Worm (Caenorhabditis elegans) whole organism, L1 larva: ENCODE data around the gene ham-3.

Experiments used
- C16A3.4 ChIP-seq: fragments of 150-350 bp; optimal IDR thresholded peaks from 2 replicates; lab custom pipeline; 2014; ENCODE audit warnings: missing biosample characterization, missing genetic modification characterization
- C34B4.2 ChIP-seq: sonication (generic microtip); optimal IDR thresholded peaks from 2 replicates; lab custom pipeline; 2017; ENCODE audit warnings: mild to moderate bottlenecking, missing genetic modification characterization, missing compliant biosample characterization
- F16B12.6 ChIP-seq: fragments of 150-350 bp; optimal IDR thresholded peaks from 2 replicates; lab custom pipeline; 2014; ENCODE audit warnings: missing biosample characterization, missing genetic modification characterization
- alr-1 ChIP-seq: fragments of 200-800 bp; sonication (Bioruptor generic); optimal IDR thresholded peaks from 2 replicates; lab custom pipeline; 2018; ENCODE audit warnings: borderline replicate concordance, mild to moderate bottlenecking, missing genetic modification characterization, missing compliant biosample characterization
- aly-2 ChIP-seq: fragments of 150-350 bp; optimal IDR thresholded peaks from 2 replicates; lab custom pipeline; 2014; ENCODE audit warnings: missing biosample characterization, missing genetic modification characterization
- ama-1 ChIP-seq: fragments of 150-350 bp; optimal IDR thresholded peaks from 2 replicates; lab custom pipeline; 2014
- blmp-1 ChIP-seq: fragments of 150-350 bp; optimal IDR thresholded peaks from 2 replicates; lab custom pipeline; 2014; ENCODE audit warnings: missing biosample characterization, missing genetic modification characterization
- ceh-63 ChIP-seq: fragments of 200-800 bp; sonication (Bioruptor generic); optimal IDR thresholded peaks from 2 replicates; lab custom pipeline; 2018; ENCODE audit warnings: mild to moderate bottlenecking, missing genetic modification characterization, missing compliant biosample characterization
- ceh-8 ChIP-seq: fragments of 200-800 bp; sonication (Bioruptor generic); optimal IDR thresholded peaks from 2 replicates; lab custom pipeline; 2018; ENCODE audit warnings: mild to moderate bottlenecking, missing genetic modification characterization, moderate library complexity, missing compliant biosample characterization
- ceh-82 ChIP-seq, 3 experiments: fragments of 150-350 bp in 1 of 3; sonication (generic microtip) in 2 of 3; optimal IDR thresholded peaks; 2 replicates each; lab custom pipeline; 2014 to 2017; ENCODE audit warnings: missing biosample characterization in 3 of 3, missing genetic modification characterization in 3 of 3
- ceh-90 ChIP-seq: sonication (generic microtip); optimal IDR thresholded peaks from 2 replicates; lab custom pipeline; 2016; ENCODE audit warnings: missing genetic modification characterization, missing compliant biosample characterization
- dpl-1 ChIP-seq, 3 experiments: fragments of 150-350 bp in 2 of 3; sonication (generic microtip) in 1 of 3; optimal IDR thresholded peaks; 2 replicates each; lab custom pipeline; 2014 to 2017; ENCODE audit warnings: missing biosample characterization in 3 of 3, missing genetic modification characterization in 3 of 3, missing genetic modification reagents in 3 of 3
- dsc-1 ChIP-seq: sonication (generic microtip); optimal IDR thresholded peaks from 2 replicates; lab custom pipeline; 2016; ENCODE audit warnings: mild to moderate bottlenecking, missing genetic modification characterization, missing compliant biosample characterization
- efl-3 ChIP-seq: fragments of 200-800 bp; sonication (Bioruptor generic); optimal IDR thresholded peaks from 2 replicates; lab custom pipeline; 2018; ENCODE audit warnings: mild to moderate bottlenecking, missing genetic modification characterization, missing compliant biosample characterization
- egl-13 ChIP-seq: sonication (generic microtip); optimal IDR thresholded peaks from 2 replicates; lab custom pipeline; 2016; ENCODE audit warnings: missing genotype, missing genetic modification reagents, missing genetic modification characterization, missing compliant biosample characterization
- egl-27 ChIP-seq, 2 experiments: fragments of 150-350 bp in 1 of 2; sonication (generic microtip); optimal IDR thresholded peaks; 3 replicates each; lab custom pipeline; 2017 to 2018; ENCODE audit warnings: missing biosample characterization in 2 of 2, missing genetic modification characterization in 2 of 2, missing genetic modification reagents in 2 of 2
- elt-2 ChIP-seq: sonication (generic microtip); optimal IDR thresholded peaks from 2 replicates; lab custom pipeline; 2016; ENCODE audit warnings: missing genetic modification characterization, mild to moderate bottlenecking, inconsistent platforms, missing compliant biosample characterization, missing genetic modification reagents
- ets-5 ChIP-seq: fragments of 200-800 bp; sonication (Bioruptor generic); IDR thresholded peaks from 2 replicates; pipeline ENCODE4 v1.3.6; 2022; ENCODE audit warnings: missing genetic modification characterization, missing compliant biosample characterization
- fkh-10 ChIP-seq: sonication (generic microtip); optimal IDR thresholded peaks from 2 replicates; lab custom pipeline; 2017; ENCODE audit warnings: missing biosample characterization, missing genetic modification reagents, missing genetic modification characterization
- grh-1 ChIP-seq: fragments of 200-800 bp; sonication (Bioruptor generic); IDR thresholded peaks from 2 replicates; pipeline ENCODE4 v1.3.6; 2022; ENCODE audit warnings: missing genetic modification reagents, missing genetic modification characterization, missing compliant biosample characterization
- hlh-4 ChIP-seq: sonication (generic microtip); optimal IDR thresholded peaks from 2 replicates; lab custom pipeline; 2016; ENCODE audit warnings: mild to moderate bottlenecking, missing genetic modification characterization, missing compliant biosample characterization
- irx-1 ChIP-seq: sonication (generic microtip); optimal IDR thresholded peaks from 2 replicates; lab custom pipeline; 2016; ENCODE audit warnings: missing genetic modification characterization, missing compliant biosample characterization
- jun-1 ChIP-seq: fragments of 150-350 bp; optimal IDR thresholded peaks from 2 replicates; lab custom pipeline; 2014; ENCODE audit warnings: missing biosample characterization, missing genetic modification reagents, missing genetic modification characterization
- lin-14 ChIP-seq: fragments of 200-800 bp; sonication (Bioruptor generic); optimal IDR thresholded peaks from 2 replicates; lab custom pipeline; 2018; ENCODE audit warnings: mild to moderate bottlenecking, missing genetic modification characterization, moderate library complexity, missing compliant biosample characterization
- lin-35 ChIP-seq, 2 experiments: fragments of 150-350 bp; optimal IDR thresholded peaks; 2 replicates each; lab custom pipeline; 2014; ENCODE audit warnings: missing biosample characterization in 2 of 2, missing genetic modification characterization in 2 of 2, missing genetic modification reagents in 2 of 2
- lsy-2 ChIP-seq, 2 experiments: fragments of 150-350 bp; optimal IDR thresholded peaks; 2 replicates each; lab custom pipeline; 2014; ENCODE audit warnings: missing biosample characterization in 2 of 2, missing genetic modification characterization in 2 of 2
- mab-9 ChIP-seq: fragments of 200-800 bp; sonication (Bioruptor generic); IDR thresholded peaks from 2 replicates; pipeline ENCODE4 v1.3.6; 2022; ENCODE audit warnings: missing genetic modification reagents, missing genetic modification characterization, missing compliant biosample characterization
- nhr-11 ChIP-seq: fragments of 150-350 bp; optimal IDR thresholded peaks from 2 replicates; lab custom pipeline; 2014; ENCODE audit warnings: missing biosample characterization, missing genetic modification characterization
- nhr-76 ChIP-seq: sonication (generic microtip); optimal IDR thresholded peaks from 2 replicates; lab custom pipeline; 2017; ENCODE audit warnings: missing biosample characterization, missing genetic modification characterization
- nhr-77 ChIP-seq: fragments of 150-350 bp; optimal IDR thresholded peaks from 2 replicates; lab custom pipeline; 2014; ENCODE audit warnings: missing biosample characterization, missing genetic modification characterization
- nhr-84 ChIP-seq: sonication (generic microtip); optimal IDR thresholded peaks from 2 replicates; lab custom pipeline; 2017; ENCODE audit warnings: missing biosample characterization, missing genetic modification characterization
- nhr-85 ChIP-seq: sonication (generic microtip); peaks from one replicate; lab custom pipeline; 2016; ENCODE audit warnings: missing genetic modification characterization, inconsistent platforms, missing compliant biosample characterization
- pax-3 ChIP-seq: fragments of 200-800 bp; sonication (Bioruptor generic); optimal IDR thresholded peaks from 2 replicates; lab custom pipeline; 2018; ENCODE audit warnings: mild to moderate bottlenecking, missing genetic modification characterization, moderate library complexity, missing compliant biosample characterization
- skn-1 ChIP-seq: fragments of 150-350 bp; optimal IDR thresholded peaks from 2 replicates; lab custom pipeline; 2014; ENCODE audit warnings: missing biosample characterization, missing genetic modification characterization
- snpc-4 ChIP-seq: fragments of 150-350 bp; optimal IDR thresholded peaks from 2 replicates; lab custom pipeline; 2014; ENCODE audit warnings: missing biosample characterization, missing genetic modification characterization
- snu-23 ChIP-seq: sonication (generic microtip); optimal IDR thresholded peaks from 2 replicates; lab custom pipeline; 2016; ENCODE audit warnings: missing genetic modification characterization, missing compliant biosample characterization
- sptf-1 ChIP-seq: fragments of 150-350 bp; optimal IDR thresholded peaks from 2 replicates; lab custom pipeline; 2014; ENCODE audit warnings: missing biosample characterization, missing genetic modification characterization
- sup-37 ChIP-seq: fragments of 200-800 bp; sonication (Bioruptor generic); optimal IDR thresholded peaks from 2 replicates; lab custom pipeline; 2018; ENCODE audit warnings: mild to moderate bottlenecking, missing genetic modification characterization, missing compliant biosample characterization
- tlp-1 ChIP-seq: fragments of 150-350 bp; optimal IDR thresholded peaks from 2 replicates; lab custom pipeline; 2014; ENCODE audit warnings: missing biosample characterization, missing genetic modification characterization
- unc-62 ChIP-seq: fragments of 150-350 bp; optimal IDR thresholded peaks from 2 replicates; lab custom pipeline; 2014; ENCODE audit warnings: missing biosample characterization, missing genetic modification reagents, missing genetic modification characterization
- unc-86 ChIP-seq: sonication (generic microtip); optimal IDR thresholded peaks from 2 replicates; lab custom pipeline; 2016; ENCODE audit warnings: missing genetic modification characterization, missing compliant biosample characterization
- xbp-1 ChIP-seq: sonication (generic microtip); optimal IDR thresholded peaks from 2 replicates; lab custom pipeline; 2016; ENCODE audit warnings: missing genetic modification characterization, missing compliant biosample characterization
- zag-1 ChIP-seq: fragments of 150-350 bp; optimal IDR thresholded peaks from 2 replicates; lab custom pipeline; 2014; ENCODE audit warnings: missing biosample characterization, missing genetic modification characterization
- zip-4 ChIP-seq: fragments of 200-800 bp; sonication (Bioruptor generic); optimal IDR thresholded peaks from 2 replicates; lab custom pipeline; 2018; ENCODE audit warnings: mild to moderate bottlenecking, missing genetic modification characterization, moderate library complexity, missing compliant biosample characterization
- ztf-4 ChIP-seq: fragments of 150-350 bp; optimal IDR thresholded peaks from 2 replicates; lab custom pipeline; 2014; ENCODE audit warnings: missing biosample characterization, missing genetic modification characterization

Gene ham-3

ce11 chrIII:10114662-10115061 lies 5.9 kb upstream of the ham-3 start, which contains the start of the genes ZK1128.1 and mett-10 (continued):
- TF ChIP-seq blmp-1 (tag; lab: Kevin White, UChicago) (no peak), nhr-84 (tag; lab: Kevin White, UChicago) (no peak), snu-23 (peak; percentile 46), zag-1 (no peak), pax-3 (tag; lab: Kevin White, UChicago) (no peak), alr-1 (tag; lab: Kevin White, UChicago) (no peak), C16A3.4 (tag; lab: Kevin White, UChicago) (no peak), mab-9 (GFP tag; lab: Robert Waterston, UW) (no peak), grh-1 (GFP tag; lab: Robert Waterston, UW) (no peak), ceh-90 (tag; lab: Kevin White, UChicago) (no peak), egl-27 (tag; optimal IDR thresholded peaks at IDR 0.05; lab: Kevin White, UChicago) (no peak), lsy-2 (tag; optimal IDR thresholded peaks at IDR 0.05; lab: Kevin White, UChicago) (peak; percentile 46 to 67), ceh-63 (GFP tag; lab: Kevin White, UChicago) (no peak), jun-1 (tag; lab: Kevin White, UChicago) (no peak), skn-1 (tag; lab: Kevin White, UChicago) (no peak), sup-37 (GFP tag; lab: Kevin White, UChicago) (no peak), aly-2 (no peak), efl-3 (GFP tag; lab: Kevin White, UChicago) (no peak), dsc-1 (no peak), sptf-1 (tag; lab: Kevin White, UChicago) (no peak), fkh-10 (GFP tag; lab: Kevin White, UChicago) (no peak), unc-62 (no peak), ama-1 (lab: Kevin White, UChicago) (no peak), unc-86 (tag; lab: Kevin White, UChicago) (peak; percentile 9), nhr-85 (peak; percentile 25), ztf-4 (tag; lab: Kevin White, UChicago) (no peak), irx-1 (tag; lab: Kevin White, UChicago) (no peak), zip-4 (GFP tag; lab: Kevin White, UChicago) (no peak), nhr-76 (tag; lab: Kevin White, UChicago) (no peak), dpl-1 (GFP tag; optimal IDR thresholded peaks at IDR 0.05; lab: Kevin White, UChicago) (peak; percentile 23 to 62 (median 41)), elt-2 (no peak), ets-5 (GFP tag; lab: Robert Waterston, UW) (no peak), nhr-11 (no peak), lin-14 (GFP tag; lab: Kevin White, UChicago) (no peak), C34B4.2 (tag; lab: Kevin White, UChicago) (no peak), snpc-4 (no peak), egl-13 (no peak), F16B12.6 (tag; lab: Kevin White, UChicago) (peak; percentile 86), nhr-77 (tag; lab: Kevin White, UChicago) (no peak), lin-35 (GFP tag; optimal IDR thresholded peaks at IDR 0.05; lab: Kevin White, UChicago) (peak; percentile 36 to 50), ceh-82 (tag; optimal IDR thresholded peaks at IDR 0.05; lab: Kevin White, UChicago) (peak in 1 of 3 experiments; percentile 17), tlp-1 (tag; lab: Kevin White, UChicago) (no peak), xbp-1 (tag; lab: Kevin White, UChicago) (peak; percentile 12), hlh-4 (tag; lab: Kevin White, UChicago) (no peak), ceh-8 (GFP tag; lab: Kevin White, UChicago) (no peak)
- TF ChIP-seq, all 84 proteins: peak for 18
